Worm (Caenorhabditis elegans) whole organism, early embryonic: ENCODE data around the gene C47D12.5.

Experiments
- B0310.2 ChIP-seq: sonication (generic microtip); optimal IDR thresholded peaks from 2 replicates; lab custom pipeline; 2016; ENCODE audit warnings: mild to moderate bottlenecking, missing genetic modification characterization, missing compliant biosample characterization
- F13C5.2 ChIP-seq: sonication (generic microtip); optimal IDR thresholded peaks from 2 replicates; lab custom pipeline; 2017; ENCODE audit warnings: mild to moderate bottlenecking, missing genetic modification characterization, inconsistent platforms, missing compliant biosample characterization
- aly-1 ChIP-seq: sonication (generic microtip); optimal IDR thresholded peaks from 2 replicates; lab custom pipeline; 2016; ENCODE audit warnings: missing genetic modification characterization, missing compliant biosample characterization
- ama-1 ChIP-seq: fragments of 150-350 bp; optimal IDR thresholded peaks from 2 replicates; lab custom pipeline; 2014
- ceh-13 ChIP-seq: fragments of 200-800 bp; sonication (Bioruptor generic); optimal IDR thresholded peaks from 2 replicates; lab custom pipeline; 2018; ENCODE audit warnings: mild to moderate bottlenecking, missing genetic modification characterization, missing compliant biosample characterization
- ceh-36 ChIP-seq: sonication (generic microtip); optimal IDR thresholded peaks from 2 replicates; lab custom pipeline; 2016; ENCODE audit warnings: missing genetic modification characterization, inconsistent platforms, missing compliant biosample characterization
- ets-7 ChIP-seq: sonication (generic microtip); optimal IDR thresholded peaks from 2 replicates; lab custom pipeline; 2016; ENCODE audit warnings: missing genotype, missing genetic modification characterization, missing compliant biosample characterization
- flt-1 ChIP-seq: fragments of 200-800 bp; sonication (Bioruptor generic); IDR thresholded peaks from 2 replicates; pipeline ENCODE4 v1.3.6; 2022; ENCODE audit warnings: missing genetic modification characterization, missing compliant biosample characterization
- hmbx-1 ChIP-seq: sonication (generic microtip); optimal IDR thresholded peaks from 2 replicates; lab custom pipeline; 2016; ENCODE audit warnings: mild to moderate bottlenecking, missing genetic modification characterization, missing compliant biosample characterization
- hmg-4 ChIP-seq: fragments of 200-800 bp; sonication (Bioruptor generic); optimal IDR thresholded peaks from 2 replicates; lab custom pipeline; 2018; ENCODE audit warnings: mild to moderate bottlenecking, missing genetic modification characterization, missing compliant biosample characterization
- hnd-1 ChIP-seq: sonication (generic microtip); optimal IDR thresholded peaks from 2 replicates; lab custom pipeline; 2016; ENCODE audit warnings: missing genetic modification characterization, missing compliant biosample characterization
- pes-1 ChIP-seq: fragments of 200-800 bp; sonication (Bioruptor generic); IDR thresholded peaks from 2 replicates; pipeline ENCODE4 v1.3.6; 2022; ENCODE audit warnings: missing genetic modification reagents, missing genetic modification characterization, missing compliant biosample characterization
- scrt-1 ChIP-seq: fragments of 200-800 bp; sonication (Bioruptor generic); IDR thresholded peaks from 2 replicates; pipeline ENCODE4 v1.3.6; 2022; ENCODE audit warnings: missing genetic modification characterization, missing compliant biosample characterization
- sea-1 ChIP-seq: fragments of 200-800 bp; sonication (Bioruptor generic); conservative IDR thresholded peaks from 2 replicates; pipeline ENCODE4 v1.3.6; 2022; ENCODE audit warnings: missing genetic modification characterization, missing compliant biosample characterization
- tbx-11 ChIP-seq: fragments of 200-800 bp; sonication (Bioruptor generic); IDR thresholded peaks from 2 replicates; pipeline ENCODE4 v1.3.6; 2022; ENCODE audit warnings: missing genetic modification characterization, missing compliant biosample characterization
- tbx-37 ChIP-seq: fragments of 200-800 bp; sonication (Bioruptor generic); conservative IDR thresholded peaks from 2 replicates; pipeline ENCODE4 v1.3.6; 2022; ENCODE audit warnings: missing genetic modification reagents, missing genetic modification characterization, missing compliant biosample characterization
- tra-4 ChIP-seq: sonication (generic microtip); optimal IDR thresholded peaks from 2 replicates; lab custom pipeline; 2017; ENCODE audit warnings: missing genetic modification characterization, missing compliant biosample characterization

Gene C47D12.5

ce11 chrII:11642736-11643135 is 42.3 kb downstream of the C47D12.5 start:
- TF ChIP-seq sea-1 (GFP tag; lab: Robert Waterston, UW) (no peak), ama-1 (lab: Kevin White, UChicago) (no peak), pes-1 (GFP tag; lab: Robert Waterston, UW) (no peak), ceh-36 (no peak), hmbx-1 (no peak), B0310.2 (tag; lab: Kevin White, UChicago) (no peak), tbx-37 (no peak), hnd-1 (no peak)

ce11 chrII:11642025-11642424 is 43.1 kb downstream of the C47D12.5 start:
- no peak for TF ChIP-seq ama-1 (lab: Kevin White, UChicago)
- TF ChIP-seq scrt-1 (GFP tag; lab: Robert Waterston, UW): no peak

ce11 chrII:11637817-11638216 is 47.3 kb downstream of the C47D12.5 start:
- no peak for TF ChIP-seq hmbx-1
- TF ChIP-seq scrt-1 (GFP tag; lab: Robert Waterston, UW): no peak
- no peak for TF ChIP-seq pes-1 (GFP tag; lab: Robert Waterston, UW)
- no peak for TF ChIP-seq F13C5.2 (tag; lab: Kevin White, UChicago)
- no peak for TF ChIP-seq aly-1 (tag; lab: Kevin White, UChicago)
- no peak for TF ChIP-seq tbx-37
- TF ChIP-seq B0310.2 (tag; lab: Kevin White, UChicago): no peak
- TF ChIP-seq ama-1 (lab: Kevin White, UChicago): no peak
- TF ChIP-seq sea-1 (GFP tag; lab: Robert Waterston, UW): no peak
- no peak for TF ChIP-seq hmg-4 (GFP tag; lab: Kevin White, UChicago)
- no peak for TF ChIP-seq hnd-1

DNA sequence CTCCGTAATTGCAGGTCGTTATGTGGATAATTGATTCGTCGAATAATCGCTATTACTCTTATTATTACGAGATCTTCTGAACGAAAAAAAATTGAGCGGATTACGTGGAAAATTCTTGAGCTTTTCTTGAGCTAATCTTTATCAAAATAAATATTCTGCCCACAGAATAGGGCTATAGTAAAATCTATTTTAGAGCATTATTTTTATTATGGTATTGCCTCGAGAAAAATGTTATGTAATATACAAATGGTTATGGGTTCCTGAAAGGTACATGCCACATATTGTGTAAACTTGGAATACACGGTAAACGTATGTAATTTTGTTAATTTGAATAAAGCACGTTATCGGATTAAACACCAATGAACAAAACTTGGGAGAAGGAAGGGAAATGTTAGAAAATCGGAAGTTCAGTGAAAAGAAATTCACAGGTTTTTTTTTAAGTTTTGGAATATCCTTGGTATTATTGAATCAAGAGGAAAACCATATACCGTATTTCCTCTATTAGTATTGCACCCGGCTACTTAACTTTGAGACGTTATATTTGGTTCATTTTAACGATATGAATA is 47.8 kb downstream of the C47D12.5 start:
- TF ChIP-seq ceh-13 (GFP tag; lab: Kevin White, UChicago) (no peak), tbx-37 (peak; percentile 27; the same call in 1 of the 2 replicates), scrt-1 (GFP tag; lab: Robert Waterston, UW) (no peak), ceh-36 (peak; percentile 23), B0310.2 (tag; lab: Kevin White, UChicago) (peak; percentile 1)

ce11 chrII:11636617-11637016 is 48.5 kb downstream of the C47D12.5 start:
- TF ChIP-seq hmg-4 (GFP tag; lab: Kevin White, UChicago) (peak; percentile 56), ceh-13 (GFP tag; lab: Kevin White, UChicago) (no peak), sea-1 (GFP tag; lab: Robert Waterston, UW) (peak; percentile 39; the same call in 1 of the 2 replicates), ceh-36 (no peak), ama-1 (lab: Kevin White, UChicago) (peak; percentile 51), tbx-11 (no peak)

DNA sequence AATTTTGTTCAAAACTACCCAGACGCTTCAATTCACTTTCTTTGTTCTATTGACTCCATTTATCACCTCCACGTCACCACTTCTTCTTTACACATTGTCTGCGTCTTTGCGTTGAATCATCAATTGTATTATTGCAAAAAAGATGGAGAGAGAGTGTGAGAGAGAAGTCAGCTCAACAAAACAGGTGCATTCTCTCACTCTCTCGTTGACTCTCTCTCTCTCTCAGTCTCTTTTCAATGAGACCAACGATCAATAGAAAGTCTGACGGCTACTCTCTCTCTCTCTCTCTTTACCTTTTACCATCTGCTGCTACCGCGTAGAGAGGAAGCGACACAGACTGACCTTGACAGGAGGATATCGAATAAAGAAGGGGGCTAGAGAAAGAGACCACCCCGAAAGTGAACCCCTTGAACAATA is 49.3 kb downstream of the C47D12.5 start:
- TF ChIP-seq ama-1 (lab: Kevin White, UChicago): peak; percentile 90
- peak; percentile 35 for TF ChIP-seq ceh-36
- TF ChIP-seq hmg-4 (GFP tag; lab: Kevin White, UChicago): peak; percentile 74
- 0 out of 2 replicates have a peak, but pooled peaks have one; percentile 10 for TF ChIP-seq flt-1 (GFP tag; lab: Robert Waterston, UW)
- TF ChIP-seq ets-7 (tag; lab: Kevin White, UChicago): peak; percentile 7
- 0 out of 2 replicates have a peak, but pooled peaks have one; percentile 40 for TF ChIP-seq scrt-1 (GFP tag; lab: Robert Waterston, UW)
- no peak for TF ChIP-seq hnd-1
- TF ChIP-seq tbx-37: no peak
- no peak for TF ChIP-seq hmbx-1
- TF ChIP-seq F13C5.2 (tag; lab: Kevin White, UChicago): peak; percentile 37

DNA sequence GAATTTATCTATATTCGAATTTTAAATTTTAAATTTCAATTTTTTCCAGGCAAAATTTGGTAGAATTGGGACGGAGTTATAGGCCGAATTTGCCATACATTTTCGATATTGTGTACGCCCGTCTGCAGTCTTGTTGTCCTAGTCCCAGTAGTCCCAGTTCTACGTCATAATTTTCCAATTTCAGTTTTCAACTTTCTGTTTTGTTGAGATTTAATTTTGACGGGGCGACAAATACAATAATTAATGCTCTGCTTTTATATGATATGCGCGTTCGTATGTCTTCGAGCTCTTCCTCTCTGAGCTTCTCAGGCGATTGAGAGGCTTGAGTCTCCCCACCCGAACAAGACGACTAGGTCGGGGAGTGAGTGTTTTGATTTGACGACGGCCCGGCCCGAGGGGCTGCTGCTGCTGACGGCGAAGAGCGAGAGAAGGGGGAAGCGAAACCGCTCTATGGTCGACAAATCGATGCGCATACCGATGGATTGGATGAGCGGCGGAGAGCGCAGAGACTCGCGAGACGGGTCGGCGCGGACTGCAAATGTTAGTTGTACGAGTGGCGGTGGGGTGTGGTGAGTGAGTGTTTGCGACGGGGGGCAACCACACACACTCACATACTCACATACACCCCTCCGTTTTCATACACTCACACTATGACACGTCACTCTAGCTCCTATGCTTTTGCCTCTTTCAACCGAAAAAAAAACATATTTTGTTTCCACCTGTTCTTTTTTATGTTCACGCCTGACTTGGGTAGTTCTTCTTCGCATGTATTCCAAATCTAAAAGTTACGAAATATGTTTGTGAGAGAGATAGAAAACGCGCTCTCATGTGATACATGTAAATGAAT is 50.2 kb downstream of the C47D12.5 start:
- peak; percentile 92 for TF ChIP-seq hmg-4 (GFP tag; lab: Kevin White, UChicago)
- peak; percentile 37 for TF ChIP-seq ets-7 (tag; lab: Kevin White, UChicago)
- TF ChIP-seq B0310.2 (tag; lab: Kevin White, UChicago): no peak
- TF ChIP-seq hmbx-1: no peak
- peak; percentile 60 for TF ChIP-seq ama-1 (lab: Kevin White, UChicago)
- TF ChIP-seq scrt-1 (GFP tag; lab: Robert Waterston, UW): peak; percentile 58; the same call in 1 of the 2 replicates
- TF ChIP-seq ceh-36: no peak
- TF ChIP-seq flt-1 (GFP tag; lab: Robert Waterston, UW): peak; percentile 57
- no peak; the same call in 1 of the 2 replicates for TF ChIP-seq pes-1 (GFP tag; lab: Robert Waterston, UW)
- peak; percentile 70 for TF ChIP-seq sea-1 (GFP tag; lab: Robert Waterston, UW)
- TF ChIP-seq aly-1 (tag; lab: Kevin White, UChicago): peak; percentile 61
- TF ChIP-seq tbx-11: peak; percentile 55; the same call in 1 of the 2 replicates
- peak; percentile 39 for TF ChIP-seq ceh-13 (GFP tag; lab: Kevin White, UChicago)
- TF ChIP-seq tbx-37: no peak
- TF ChIP-seq tra-4 (tag; lab: Kevin White, UChicago): peak; percentile 8
- TF ChIP-seq F13C5.2 (tag; lab: Kevin White, UChicago): peak; percentile 83
- peak; percentile 15 for TF ChIP-seq hnd-1
